Worm (Caenorhabditis elegans) whole organism, L3 larva: ENCODE data around the gene srh-173.

Experiments used
- R02D3.7 ChIP-seq: fragments of 150-350 bp; optimal IDR thresholded peaks from 2 replicates; lab custom pipeline; 2014; ENCODE audit warnings: missing biosample characterization, missing genetic modification characterization
- ZK546.5 ChIP-seq: sonication (generic microtip); optimal IDR thresholded peaks from 2 replicates; lab custom pipeline; 2017; ENCODE audit warnings: missing biosample characterization, missing genetic modification characterization
- aly-2 ChIP-seq: fragments of 150-350 bp; optimal IDR thresholded peaks from 2 replicates; lab custom pipeline; 2014; ENCODE audit warnings: missing biosample characterization, missing genetic modification characterization
- ama-1 ChIP-seq: fragments of 150-350 bp; optimal IDR thresholded peaks from 2 replicates; lab custom pipeline; 2018
- ceh-16 ChIP-seq: sonication (generic microtip); optimal IDR thresholded peaks from 2 replicates; lab custom pipeline; 2017; ENCODE audit warnings: missing biosample characterization, missing genetic modification characterization
- ceh-28 ChIP-seq: fragments of 150-350 bp; optimal IDR thresholded peaks from 2 replicates; lab custom pipeline; 2014; ENCODE audit warnings: missing biosample characterization, missing genetic modification reagents, missing genetic modification characterization
- ceh-82 ChIP-seq: fragments of 150-350 bp; optimal IDR thresholded peaks from 2 replicates; lab custom pipeline; 2014; ENCODE audit warnings: missing biosample characterization, missing genetic modification characterization
- ceh-9 ChIP-seq: sonication (generic microtip); optimal IDR thresholded peaks from 2 replicates; lab custom pipeline; 2018; ENCODE audit warnings: missing biosample characterization, missing genetic modification characterization
- daf-12 ChIP-seq: fragments of 150-350 bp; optimal IDR thresholded peaks from 2 replicates; lab custom pipeline; 2014; ENCODE audit warnings: missing biosample characterization, missing genetic modification reagents, missing genetic modification characterization
- egl-27 ChIP-seq: sonication (generic microtip); optimal IDR thresholded peaks from 4 replicates; lab custom pipeline; 2017; ENCODE audit warnings: missing biosample characterization, missing genetic modification reagents, missing genetic modification characterization
- egl-5 ChIP-seq: fragments of 150-350 bp; optimal IDR thresholded peaks from 2 replicates; lab custom pipeline; 2017; ENCODE audit warnings: missing biosample characterization, missing genetic modification reagents, missing genetic modification characterization, inconsistent platforms
- elt-1 ChIP-seq: fragments of 150-350 bp; optimal IDR thresholded peaks from 2 replicates; lab custom pipeline; 2014; ENCODE audit warnings: missing biosample characterization, missing genetic modification characterization
- elt-2 ChIP-seq: sonication (generic microtip); optimal IDR thresholded peaks from 2 replicates; lab custom pipeline; 2016; ENCODE audit warnings: missing genetic modification reagents, mild to moderate bottlenecking, missing genetic modification characterization, missing compliant biosample characterization
- fkh-10 ChIP-seq: sonication (generic microtip); optimal IDR thresholded peaks from 2 replicates; lab custom pipeline; 2017; ENCODE audit warnings: missing biosample characterization, missing genetic modification reagents, missing genetic modification characterization
- fos-1 ChIP-seq: fragments of 150-350 bp; optimal IDR thresholded peaks from 2 replicates; lab custom pipeline; 2014; ENCODE audit warnings: missing biosample characterization, missing genetic modification characterization
- hmg-11 ChIP-seq: sonication (generic microtip); optimal IDR thresholded peaks from 2 replicates; lab custom pipeline; 2016; ENCODE audit warnings: missing genetic modification characterization, missing compliant biosample characterization
- jun-1 ChIP-seq: fragments of 150-350 bp; optimal IDR thresholded peaks from 2 replicates; lab custom pipeline; 2014; ENCODE audit warnings: missing biosample characterization, missing genetic modification reagents, missing genetic modification characterization
- lin-15B ChIP-seq: fragments of 150-350 bp; optimal IDR thresholded peaks from 2 replicates; lab custom pipeline; 2014; ENCODE audit warnings: missing biosample characterization, missing genetic modification characterization
- lin-39 ChIP-seq: fragments of 150-350 bp; optimal IDR thresholded peaks from 2 replicates; lab custom pipeline; 2018; ENCODE audit warnings: missing biosample characterization, missing genetic modification reagents, missing genetic modification characterization
- mdl-1 ChIP-seq: fragments of 150-350 bp; optimal IDR thresholded peaks from 2 replicates; lab custom pipeline; 2014; ENCODE audit warnings: missing biosample characterization, missing genetic modification characterization
- nfya-1 ChIP-seq: sonication (generic microtip); optimal IDR thresholded peaks from 2 replicates; lab custom pipeline; 2017; ENCODE audit warnings: missing genetic modification characterization, mild to moderate bottlenecking, missing compliant biosample characterization, antibody characterized with exemption, moderate library complexity; ENCODE audit not compliant: insufficient read depth
- nhr-12 ChIP-seq: fragments of 150-350 bp; optimal IDR thresholded peaks from 2 replicates; lab custom pipeline; 2014; ENCODE audit warnings: missing biosample characterization, missing genetic modification characterization
- nhr-23 ChIP-seq: fragments of 150-350 bp; optimal IDR thresholded peaks from 2 replicates; lab custom pipeline; 2014; ENCODE audit warnings: missing biosample characterization, missing genetic modification reagents, missing genetic modification characterization
- nhr-25 ChIP-seq: sonication (generic microtip); optimal IDR thresholded peaks from 2 replicates; lab custom pipeline; 2017; ENCODE audit warnings: missing biosample characterization, missing genetic modification characterization
- nhr-28 ChIP-seq: fragments of 150-350 bp; optimal IDR thresholded peaks from 2 replicates; lab custom pipeline; 2014; ENCODE audit warnings: missing biosample characterization, missing genetic modification characterization
- nhr-43 ChIP-seq: sonication (generic microtip); optimal IDR thresholded peaks from 2 replicates; lab custom pipeline; 2016; ENCODE audit warnings: mild to moderate bottlenecking, missing genetic modification characterization, missing compliant biosample characterization; ENCODE audit not compliant: poor library complexity, severe bottlenecking
- nhr-76 ChIP-seq: fragments of 150-350 bp; sonication (generic microtip); optimal IDR thresholded peaks from 5 replicates; lab custom pipeline; 2014; ENCODE audit warnings: missing biosample characterization, missing genetic modification characterization
- nhr-77 ChIP-seq: fragments of 150-350 bp; optimal IDR thresholded peaks from 2 replicates; lab custom pipeline; 2014; ENCODE audit warnings: missing biosample characterization, missing genetic modification characterization
- pha-4 ChIP-seq: fragments of 150-350 bp; optimal IDR thresholded peaks from 2 replicates; lab custom pipeline; 2014; ENCODE audit warnings: missing biosample characterization, missing genetic modification reagents, missing genetic modification characterization
- pqm-1 ChIP-seq: fragments of 150-350 bp; optimal IDR thresholded peaks from 2 replicates; lab custom pipeline; 2017; ENCODE audit warnings: missing biosample characterization, missing genetic modification characterization, inconsistent platforms
- skn-1 ChIP-seq: fragments of 150-350 bp; optimal IDR thresholded peaks from 2 replicates; lab custom pipeline; 2014; ENCODE audit warnings: missing biosample characterization, missing genetic modification characterization
- snpc-4 ChIP-seq: fragments of 150-350 bp; optimal IDR thresholded peaks from 2 replicates; lab custom pipeline; 2014; ENCODE audit warnings: missing biosample characterization, missing genetic modification characterization
- tbx-2 ChIP-seq: sonication (generic microtip); optimal IDR thresholded peaks from 2 replicates; lab custom pipeline; 2016; ENCODE audit warnings: mild to moderate bottlenecking, missing genetic modification characterization, missing compliant biosample characterization
- unc-39 ChIP-seq: sonication (generic microtip); optimal IDR thresholded peaks from 4 replicates; lab custom pipeline; 2017; ENCODE audit warnings: missing biosample characterization, missing genetic modification characterization
- unc-62 ChIP-seq: fragments of 150-350 bp; sonication (generic microtip); optimal IDR thresholded peaks from 4 replicates; lab custom pipeline; 2014; ENCODE audit warnings: missing biosample characterization, missing genetic modification reagents, missing genetic modification characterization
- zag-1 ChIP-seq: fragments of 150-350 bp; optimal IDR thresholded peaks from 2 replicates; lab custom pipeline; 2014; ENCODE audit warnings: missing biosample characterization, missing genetic modification characterization
- ztf-11 ChIP-seq: fragments of 150-350 bp; optimal IDR thresholded peaks from 2 replicates; lab custom pipeline; 2014; ENCODE audit warnings: missing biosample characterization, missing genetic modification characterization
- ztf-4 ChIP-seq: fragments of 150-350 bp; optimal IDR thresholded peaks from 2 replicates; lab custom pipeline; 2014; ENCODE audit warnings: missing biosample characterization, missing genetic modification characterization

Gene srh-173

DNA sequence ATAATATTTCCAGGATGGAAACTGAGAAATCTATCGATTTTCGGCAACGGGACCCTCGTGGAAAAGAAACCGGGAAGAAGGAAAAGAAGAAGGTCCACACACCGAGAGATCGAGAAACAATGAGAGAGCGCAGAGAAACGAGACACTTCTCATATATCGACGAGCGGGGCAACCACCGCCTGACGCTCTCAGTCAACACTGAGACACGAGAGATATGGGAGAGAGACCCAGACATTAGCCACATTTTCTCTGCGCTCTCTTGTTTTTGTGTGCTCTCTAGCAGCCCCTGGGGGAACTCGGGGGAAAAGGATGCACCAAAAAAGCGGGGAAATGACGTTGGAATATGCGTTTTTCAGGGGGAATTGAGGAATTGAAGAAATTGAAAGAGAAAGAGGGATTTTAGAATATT lies 32.6 kb downstream of the srh-173 start (continued):
- no peak for TF ChIP-seq unc-39 (tag; lab: Kevin White, UChicago)
- peak; percentile 93 for TF ChIP-seq hmg-11
- no peak for TF ChIP-seq ceh-9 (tag; lab: Kevin White, UChicago)
- TF ChIP-seq ZK546.5 = no peak
- peak; percentile 7 for TF ChIP-seq pqm-1 (tag; lab: Kevin White, UChicago)
- TF ChIP-seq ceh-16 (tag; lab: Kevin White, UChicago) = no peak
- no peak for TF ChIP-seq nhr-77 (tag; lab: Kevin White, UChicago)
- peak; percentile 34 for TF ChIP-seq nhr-25 (tag; lab: Kevin White, UChicago)
- TF ChIP-seq unc-62 = peak; percentile 48
- TF ChIP-seq snpc-4 = peak; percentile 32
- peak; percentile 36 for TF ChIP-seq egl-5 (tag; lab: Kevin White, UChicago)
- TF ChIP-seq ztf-11 (tag; lab: Kevin White, UChicago) = no peak
- TF ChIP-seq daf-12 (tag; lab: Kevin White, UChicago) = no peak
- peak; percentile 26 for TF ChIP-seq ama-1 (lab: Kevin White, UChicago)
- no peak for TF ChIP-seq fos-1 (tag; lab: Kevin White, UChicago)
- peak; percentile 41 for TF ChIP-seq jun-1 (tag; lab: Kevin White, UChicago)

DNA sequence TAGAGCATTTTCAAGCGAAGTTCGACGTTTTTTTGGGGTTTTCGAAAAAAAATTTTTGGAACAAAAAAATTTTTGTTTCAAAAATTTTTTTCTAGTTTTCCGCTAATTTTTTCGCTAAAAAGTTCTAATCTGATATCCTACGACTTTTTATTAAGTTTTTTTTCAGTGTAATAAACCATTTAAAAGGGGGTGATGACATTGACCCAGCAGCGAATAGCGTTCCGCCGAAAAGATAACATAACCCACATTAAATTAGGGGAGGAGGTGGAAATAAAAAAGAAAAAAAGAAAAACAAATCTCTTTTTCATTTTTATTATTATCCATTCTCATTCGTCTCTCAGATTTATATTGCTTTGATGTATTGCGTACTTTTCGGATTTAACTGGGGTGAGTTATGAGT lies 34.4 kb downstream of the srh-173 start, which contains the start of gene Y60A3A.23:
Y60A3A.23 (plus strand) TSS at position 301 of the 400 bp plus-strand sequence.
- no peak for TF ChIP-seq ztf-11 (tag; lab: Kevin White, UChicago)
- TF ChIP-seq egl-27 (tag; lab: Kevin White, UChicago) = no peak
- TF ChIP-seq pha-4 = no peak
- no peak for TF ChIP-seq daf-12 (tag; lab: Kevin White, UChicago)
- TF ChIP-seq nhr-23 (tag; lab: Kevin White, UChicago) = no peak
- TF ChIP-seq ceh-9 (tag; lab: Kevin White, UChicago) = no peak
- no peak for TF ChIP-seq hmg-11
- no peak for TF ChIP-seq lin-15B (tag; lab: Kevin White, UChicago)
- TF ChIP-seq egl-5 (tag; lab: Kevin White, UChicago) = no peak
- no peak for TF ChIP-seq ceh-28 (tag; lab: Kevin White, UChicago)
- no peak for TF ChIP-seq elt-1 (tag; lab: Kevin White, UChicago)
- no peak for TF ChIP-seq snpc-4
- TF ChIP-seq nhr-28 (tag; lab: Kevin White, UChicago) = no peak
- TF ChIP-seq, all 47 proteins: peak for 0

ce11 chrV:20011199-20011598 lies 38.1 kb downstream of the srh-173 start:
- TF ChIP-seq elt-2 (tag; lab: Kevin White, UChicago) = peak; percentile 80
- no peak for TF ChIP-seq hmg-11

DNA sequence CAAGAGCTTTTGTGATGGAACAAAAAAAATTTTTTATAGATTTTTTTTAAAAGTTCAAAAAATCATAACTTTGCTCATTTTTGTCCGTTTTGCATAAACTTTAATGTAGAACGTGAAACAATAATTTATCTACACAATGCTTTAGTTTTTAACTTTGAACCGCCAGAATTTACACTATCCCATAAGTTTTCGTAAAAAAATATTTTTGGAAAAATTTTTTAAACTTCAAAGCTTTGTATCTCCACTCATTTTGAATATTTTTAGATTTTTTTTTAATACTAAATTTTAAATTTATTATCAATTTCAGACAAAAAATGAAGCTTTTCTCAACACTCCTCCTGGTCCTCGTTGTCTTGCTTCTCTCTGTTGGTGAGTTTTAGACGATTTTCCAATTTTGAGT lies 38.6 kb downstream of the srh-173 start, which contains the start of gene Y60A3A.21:
Y60A3A.21 (plus strand) TSS at position 301 of the 400 bp plus-strand sequence.
- TF ChIP-seq ceh-16 (tag; lab: Kevin White, UChicago) = no peak
- no peak for TF ChIP-seq egl-5 (tag; lab: Kevin White, UChicago)
- TF ChIP-seq nfya-1 = no peak
- TF ChIP-seq elt-2 (tag; lab: Kevin White, UChicago) = no peak
- TF ChIP-seq tbx-2 (tag; lab: Kevin White, UChicago) = no peak
- no peak for TF ChIP-seq elt-1 (tag; lab: Kevin White, UChicago)
- no peak for TF ChIP-seq R02D3.7 (tag; lab: Kevin White, UChicago)
- no peak for TF ChIP-seq mdl-1 (tag; lab: Kevin White, UChicago)
- TF ChIP-seq fos-1 (tag; lab: Kevin White, UChicago) = no peak
- TF ChIP-seq aly-2 (tag; lab: Kevin White, UChicago) = no peak
- TF ChIP-seq hmg-11 = no peak
- no peak for TF ChIP-seq nhr-12 (tag; lab: Kevin White, UChicago)
- TF ChIP-seq pqm-1 (tag; lab: Kevin White, UChicago) = no peak
- TF ChIP-seq nhr-77 (tag; lab: Kevin White, UChicago) = no peak
- no peak for TF ChIP-seq ztf-11 (tag; lab: Kevin White, UChicago)
- TF ChIP-seq lin-39 = no peak
- no peak for TF ChIP-seq fkh-10 (GFP tag; lab: Kevin White, UChicago)
- no peak for TF ChIP-seq ztf-4 (tag; lab: Kevin White, UChicago)

ce11 chrV:20021347-20021746 lies 48.3 kb downstream of the srh-173 start:
- TF ChIP-seq R02D3.7 (tag; lab: Kevin White, UChicago) (no peak), zag-1 (tag; lab: Kevin White, UChicago) (no peak), skn-1 (tag; lab: Kevin White, UChicago) (no peak), lin-39 (no peak), nhr-76 (tag; lab: Kevin White, UChicago) (no peak), egl-5 (tag; lab: Kevin White, UChicago) (no peak), nhr-28 (tag; lab: Kevin White, UChicago) (no peak), ztf-4 (tag; lab: Kevin White, UChicago) (no peak), nhr-25 (tag; lab: Kevin White, UChicago) (no peak), nhr-43 (no peak), ceh-9 (tag; lab: Kevin White, UChicago) (no peak), ceh-82 (tag; lab: Kevin White, UChicago) (no peak), aly-2 (tag; lab: Kevin White, UChicago) (no peak), fos-1 (tag; lab: Kevin White, UChicago) (no peak), nhr-12 (tag; lab: Kevin White, UChicago) (no peak), pqm-1 (tag; lab: Kevin White, UChicago) (no peak), ZK546.5 (no peak), egl-27 (tag; lab: Kevin White, UChicago) (no peak)
